Fruit fly (Drosophila melanogaster): Measurements from ENCODE around the gene mRpL14.

Gene mRpL14

DNA sequence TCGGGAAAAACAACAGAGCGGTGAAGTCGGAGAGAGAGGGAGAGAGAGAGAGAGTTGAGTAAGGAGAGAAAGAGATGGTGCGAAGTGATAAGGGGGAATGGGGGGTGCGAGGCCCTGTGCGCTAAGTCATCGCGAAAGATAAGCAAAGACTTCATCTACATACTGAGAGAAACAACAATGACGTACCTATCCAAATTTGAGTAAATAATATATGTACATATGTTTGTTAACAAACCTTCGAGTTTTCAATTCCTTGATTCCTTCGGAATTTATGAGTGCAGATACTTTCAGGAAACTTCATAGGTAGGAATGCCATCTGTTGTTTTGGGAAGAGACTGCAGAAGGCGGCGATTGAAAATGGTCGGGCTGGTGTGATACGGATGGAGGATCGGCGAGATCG is 8.0 kb downstream of the mRpL14 start (continued):
- TF ChIP-seq dsx (GFP tag; optimal IDR thresholded peaks at IDR 0.05; ENCODE audit: poor library complexity, severe bottlenecking) (peak; percentile 65), Blimp-1 (GFP tag; optimal IDR thresholded peaks at IDR 0.05) (peak; percentile 11), Met (GFP tag; optimal IDR thresholded peaks at IDR 0.05) (no peak), Gug (GFP tag; IDR thresholded peaks at IDR 0.05) (no peak), fd85E (GFP tag; optimal IDR thresholded peaks at IDR 0.05) (no peak), salr (GFP tag; optimal IDR thresholded peaks at IDR 0.05) (peak in 1 of 2 experiments; percentile 48), svp (GFP tag) (peak; percentile 95), CG6854 (GFP tag; optimal IDR thresholded peaks at IDR 0.05) (no peak), Sox15 (GFP tag; optimal IDR thresholded peaks at IDR 0.05) (peak; percentile 8), CG8119 (GFP tag; IDR thresholded peaks at IDR 0.05) (peak; percentile 56; the same call in 2 of the 3 replicates)

DNA sequence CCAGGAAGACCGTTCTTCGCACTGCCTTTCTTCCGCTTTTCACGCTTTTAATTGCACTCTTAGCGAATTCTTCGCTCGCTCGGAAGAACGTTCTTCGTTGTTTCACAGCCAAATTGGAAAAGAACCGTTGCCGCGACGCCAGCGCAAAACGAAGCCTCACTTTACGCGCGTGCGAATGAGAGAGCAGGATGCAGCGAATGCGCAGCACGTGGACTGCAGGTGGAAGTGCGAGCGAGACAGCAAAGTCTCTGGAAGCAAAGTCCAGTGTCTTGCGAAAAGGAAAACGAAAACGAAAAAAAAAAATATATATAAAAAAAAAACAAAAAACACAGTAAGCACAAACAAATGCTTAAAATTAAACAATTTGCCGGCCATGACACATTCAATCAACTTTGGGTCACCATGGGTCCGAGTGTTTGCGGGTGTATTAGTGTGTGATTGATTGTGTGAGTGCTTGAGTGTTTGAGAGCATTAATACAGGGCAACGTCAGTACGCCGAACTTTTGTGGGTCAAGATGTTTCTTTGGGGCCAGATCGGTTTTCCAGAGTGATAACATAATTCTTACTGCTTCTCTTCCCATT is 9.8 kb downstream of the mRpL14 start, which contains the start of gene Ilp6:
Gene Ilp6 (minus strand): TSS at position 103 of the 582 bp plus-strand sequence.
- no peak for TF ChIP-seq lz (GFP tag; optimal IDR thresholded peaks at IDR 0.05)
- TF ChIP-seq CG10631 (GFP tag; optimal IDR thresholded peaks at IDR 0.05) = no peak
- 0 out of 3 replicates have a peak, but pooled peaks have one; percentile 20 for TF ChIP-seq eg (GFP tag; IDR thresholded peaks at IDR 0.05)
- TF ChIP-seq spab (GFP tag; optimal IDR thresholded peaks at IDR 0.05) = peak; percentile 43
- peak; percentile 64 for TF ChIP-seq CG6808 (GFP tag; optimal IDR thresholded peaks at IDR 0.05)
- peak; percentile 70 for TF ChIP-seq net (GFP tag; optimal IDR thresholded peaks at IDR 0.05)
- TF ChIP-seq esn (GFP tag; optimal IDR thresholded peaks at IDR 0.05) = peak; percentile 17
- TF ChIP-seq CG8319 (GFP tag; optimal IDR thresholded peaks at IDR 0.05) = peak; percentile 48
- TF ChIP-seq CG16779 (tag; optimal IDR thresholded peaks at IDR 0.05) = peak; percentile 71
- no peak for TF ChIP-seq CG11902 (GFP tag; optimal IDR thresholded peaks at IDR 0.05)
- peak; percentile 79 for TF ChIP-seq CG9139 (GFP tag; optimal IDR thresholded peaks at IDR 0.05)
- no peak for TF ChIP-seq fd85E (GFP tag; optimal IDR thresholded peaks at IDR 0.05)
- no peak for TF ChIP-seq CG6792 (GFP tag; optimal IDR thresholded peaks at IDR 0.05)
- peak; percentile 81 for TF ChIP-seq svp (GFP tag)
- peak; percentile 49 for TF ChIP-seq CG10669 (GFP tag; optimal IDR thresholded peaks at IDR 0.05)
- TF ChIP-seq ss (GFP tag; optimal IDR thresholded peaks at IDR 0.05) = peak; percentile 81 to 83
- no peak for TF ChIP-seq Ets21C (GFP tag; optimal IDR thresholded peaks at IDR 0.05)
- TF ChIP-seq achi (GFP tag; optimal IDR thresholded peaks at IDR 0.05) = peak; percentile 31
- TF ChIP-seq CG11762 (GFP tag; optimal IDR thresholded peaks at IDR 0.05; ENCODE audit: insufficient read depth) = peak; percentile 5
- no peak for TF ChIP-seq Gug (GFP tag; IDR thresholded peaks at IDR 0.05)
- TF ChIP-seq topi (GFP tag; optimal IDR thresholded peaks at IDR 0.05) = peak; percentile 57
- TF ChIP-seq Blimp-1 (GFP tag; optimal IDR thresholded peaks at IDR 0.05) = peak; percentile 42
- peak; percentile 25 to 30 for TF ChIP-seq salr (GFP tag; optimal IDR thresholded peaks at IDR 0.05)
- peak; percentile 23 for TF ChIP-seq OdsH (GFP tag; optimal IDR thresholded peaks at IDR 0.05)
- TF ChIP-seq CG15336 (GFP tag; IDR thresholded peaks at IDR 0.05) = no peak
- TF ChIP-seq Met (GFP tag; optimal IDR thresholded peaks at IDR 0.05) = peak; percentile 60
- peak; percentile 73; the same call in 2 of the 3 replicates for TF ChIP-seq CG6163 (GFP tag; IDR thresholded peaks at IDR 0.05)
- TF ChIP-seq fkh (GFP tag; optimal IDR thresholded peaks at IDR 0.05) = no peak
- no peak for TF ChIP-seq fd59A (GFP tag; optimal IDR thresholded peaks at IDR 0.05)
- peak; percentile 54 for TF ChIP-seq CG8632 (GFP tag; optimal IDR thresholded peaks at IDR 0.05)
- no peak for TF ChIP-seq CG3032 (tag; optimal IDR thresholded peaks at IDR 0.05)
- TF ChIP-seq Ets96B (tag; optimal IDR thresholded peaks at IDR 0.05) = no peak
- TF ChIP-seq CG6276 (GFP tag; optimal IDR thresholded peaks at IDR 0.05) = peak; percentile 52
- TF ChIP-seq CG4318 (GFP tag; optimal IDR thresholded peaks at IDR 0.05) = no peak
- peak; percentile 25 for TF ChIP-seq Smox (GFP tag; optimal IDR thresholded peaks at IDR 0.05)
- TF ChIP-seq CG3919 (GFP tag; optimal IDR thresholded peaks at IDR 0.05) = peak; percentile 36
- TF ChIP-seq CG1621 (tag; optimal IDR thresholded peaks at IDR 0.05) = peak; percentile 52
- TF ChIP-seq Hr39 (GFP tag; optimal IDR thresholded peaks at IDR 0.05) = no peak
- TF ChIP-seq CG31627 (GFP tag; optimal IDR thresholded peaks at IDR 0.05) = peak; percentile 1
- TF ChIP-seq cyc (GFP tag; optimal IDR thresholded peaks at IDR 0.05) = peak; percentile 0
- TF ChIP-seq CG34406 (GFP tag; optimal IDR thresholded peaks at IDR 0.05) = peak; percentile 35
- TF ChIP-seq Sox102F (GFP tag; optimal IDR thresholded peaks at IDR 0.05) = peak; percentile 69
- peak; percentile 87 for TF ChIP-seq CG6854 (GFP tag; optimal IDR thresholded peaks at IDR 0.05)
- TF ChIP-seq Eip93F (GFP tag; optimal IDR thresholded peaks at IDR 0.05) = peak; percentile 87
- no peak for TF ChIP-seq Lpt (GFP tag; optimal IDR thresholded peaks at IDR 0.05)
